Worm (Caenorhabditis elegans): ENCODE results near the gene F13E6.1.

The F13E6.1 gene

DNA sequence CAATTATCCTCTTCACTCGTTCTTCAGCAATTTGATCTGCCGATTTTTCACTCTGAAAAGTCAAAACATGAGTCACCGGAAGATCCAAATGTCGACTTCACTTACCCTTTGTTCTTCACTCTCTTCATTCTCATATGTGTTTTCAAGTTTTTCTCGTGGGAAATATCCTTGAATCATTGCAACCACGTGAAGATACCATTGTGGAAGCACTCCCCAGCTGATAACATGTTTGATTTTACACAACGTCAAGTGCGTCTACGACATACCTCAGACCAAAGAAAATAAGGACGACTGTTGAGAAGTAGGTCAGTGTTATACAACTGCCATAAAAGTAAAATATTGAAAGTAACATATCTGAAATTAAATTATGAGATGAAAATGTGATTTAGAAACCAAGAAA lies 48.5 kb downstream of the F13E6.1 start, which contains the start of gene M79.2:
TSS of gene M79.2 (minus strand) at position 354 of the 400 bp plus-strand sequence.
- TF ChIP-seq ceh-43 (GFP tag; optimal IDR thresholded peaks at IDR 0.05) (no peak), hlh-1 (tag; optimal IDR thresholded peaks at IDR 0.05) (no peak), elt-3 (tag; optimal IDR thresholded peaks at IDR 0.05) (no peak), mep-1 (tag; optimal IDR thresholded peaks at IDR 0.05) (no peak), cnd-1 (tag; optimal IDR thresholded peaks at IDR 0.05) (no peak), flh-1 (GFP tag; optimal IDR thresholded peaks at IDR 0.05) (no peak), zip-8 (tag; optimal IDR thresholded peaks at IDR 0.05) (no peak), nhr-2 (tag; optimal IDR thresholded peaks at IDR 0.05) (no peak), pha-4 (tag; optimal IDR thresholded peaks at IDR 0.05) (no peak), ztf-11 (tag; optimal IDR thresholded peaks at IDR 0.05) (no peak), ceh-83 (GFP tag; optimal IDR thresholded peaks at IDR 0.05) (no peak), lsy-2 (tag; optimal IDR thresholded peaks at IDR 0.05) (no peak), mab-5 (tag; optimal IDR thresholded peaks at IDR 0.05) (no peak), blmp-1 (tag; optimal IDR thresholded peaks at IDR 0.05) (no peak), nhr-28 (tag; optimal IDR thresholded peaks at IDR 0.05) (no peak), tbx-8 (GFP tag; optimal IDR thresholded peaks at IDR 0.05) (no peak), lin-13 (tag; optimal IDR thresholded peaks at IDR 0.05) (no peak), unc-39 (tag; optimal IDR thresholded peaks at IDR 0.05) (no peak), elt-1 (tag; optimal IDR thresholded peaks at IDR 0.05; ENCODE audit: borderline replicate concordance, insufficient read depth) (no peak), unc-120 (tag; optimal IDR thresholded peaks at IDR 0.05; ENCODE audit: poor library complexity, severe bottlenecking) (no peak)
